Comparison of ENCODE assay signal across 8 worm cellular contexts in genomic region chrII:10554046-10554399, ce11.
TF ChIP-seq lines count a peak whose summit lies in the region.

No protein-coding gene starts in this region.

TF ChIP-seq in whole organism, L1 larva, 84 proteins besides CTCF, POLR2A, EP300 and RAD21 (continues in another document):
- TF ChIP-seq ama-1 (optimal IDR thresholded peaks at IDR 0.05; lab: Kevin White, UChicago) (peak; percentile 34), nhr-47 (tag; optimal IDR thresholded peaks at IDR 0.05; lab: Kevin White, UChicago) (peak; percentile 11), efl-1 (optimal IDR thresholded peaks at IDR 0.05; lab: Kevin White, UChicago) (no peak), efl-1 (GFP tag; optimal IDR thresholded peaks at IDR 0.05 in 1 of 2; lab: Kevin White, UChicago) (peak in 1 of 2 experiments; percentile 2), mep-1 (tag; optimal IDR thresholded peaks at IDR 0.05; lab: Kevin White, UChicago) (peak; percentile 59), ztf-11 (tag; optimal IDR thresholded peaks at IDR 0.05; lab: Kevin White, UChicago) (peak in 1 of 2 experiments; percentile 79), swsn-7 (tag; optimal IDR thresholded peaks at IDR 0.05; lab: Kevin White, UChicago) (peak; percentile 9), rnt-1 (tag; optimal IDR thresholded peaks at IDR 0.05; lab: Kevin White, UChicago) (peak; percentile 17), lin-15B (tag; optimal IDR thresholded peaks at IDR 0.05; lab: Kevin White, UChicago) (no peak), hpl-2 (GFP tag; optimal IDR thresholded peaks at IDR 0.05; lab: Kevin White, UChicago) (no peak), snu-23 (GFP tag; optimal IDR thresholded peaks at IDR 0.05; lab: Kevin White, UChicago) (peak; percentile 39)

TF ChIP-seq in whole organism, L2 larva, 48 proteins besides CTCF, POLR2A, EP300 and RAD21:
- TF ChIP-seq nhr-77 (tag; optimal IDR thresholded peaks at IDR 0.05; lab: Kevin White, UChicago) (no peak), ceh-16 (tag; optimal IDR thresholded peaks at IDR 0.05; lab: Kevin White, UChicago) (peak; percentile 3), nhr-10 (tag; optimal IDR thresholded peaks at IDR 0.05; lab: Kevin White, UChicago) (no peak), nhr-25 (tag; optimal IDR thresholded peaks at IDR 0.05; lab: Kevin White, UChicago) (peak; percentile 48), nhr-129 (tag; optimal IDR thresholded peaks at IDR 0.05; lab: Kevin White, UChicago) (peak; percentile 13)
TF ChIP-seq in whole organism, L2 larva: peak in this region for 3.

TF ChIP-seq in whole organism, L3 larva, 47 proteins besides CTCF, POLR2A, EP300 and RAD21:
- TF ChIP-seq aly-2 (tag; optimal IDR thresholded peaks at IDR 0.05; lab: Kevin White, UChicago) (no peak), nhr-25 (tag; optimal IDR thresholded peaks at IDR 0.05; lab: Kevin White, UChicago) (peak; percentile 18), ama-1 (optimal IDR thresholded peaks at IDR 0.05; lab: Kevin White, UChicago) (peak; percentile 73), snpc-4 (tag; optimal IDR thresholded peaks at IDR 0.05; lab: Kevin White, UChicago) (no peak)

TF ChIP-seq in whole organism, L4 larva, 104 proteins besides CTCF, POLR2A, EP300 and RAD21 (continues in another document):
- peak; percentile 35; the same call in 1 of the 2 replicates for TF ChIP-seq Y48G9A.11 (GFP tag; IDR thresholded peaks at IDR 0.05; lab: Robert Waterston, UW)
- no peak for TF ChIP-seq R02D3.7 (tag; optimal IDR thresholded peaks at IDR 0.05; lab: Kevin White, UChicago)
- TF ChIP-seq vab-7 (GFP tag; IDR thresholded peaks at IDR 0.05; lab: Robert Waterston, UW) = no peak; the same call in 1 of the 2 replicates
- no peak for TF ChIP-seq unc-39 (tag; optimal IDR thresholded peaks at IDR 0.05; lab: Kevin White, UChicago)
- no peak; the same call in 1 of the 2 replicates for TF ChIP-seq zfp-3 (GFP tag; conservative IDR thresholded peaks at IDR 0.05; lab: Robert Waterston, UW)
- TF ChIP-seq lin-13 (GFP tag; optimal IDR thresholded peaks at IDR 0.05; lab: Kevin White, UChicago) = no peak
- no peak for TF ChIP-seq F26F4.8 (GFP tag; conservative IDR thresholded peaks at IDR 0.05; lab: Robert Waterston, UW)
- TF ChIP-seq zag-1 (tag; optimal IDR thresholded peaks at IDR 0.05; lab: Kevin White, UChicago) = no peak
- TF ChIP-seq Y105C5A.15 (GFP tag; IDR thresholded peaks at IDR 0.05; lab: Robert Waterston, UW) = 0 out of 2 replicates have a peak, but pooled peaks have one; percentile 54
- no peak for TF ChIP-seq madf-9 (GFP tag; conservative IDR thresholded peaks at IDR 0.05; lab: Robert Waterston, UW)
- no peak for TF ChIP-seq lin-15B (tag; optimal IDR thresholded peaks at IDR 0.05; lab: Kevin White, UChicago)
- TF ChIP-seq pqm-1 (tag; optimal IDR thresholded peaks at IDR 0.05; lab: Kevin White, UChicago) = no peak
- peak; percentile 70 for TF ChIP-seq sdz-12 (GFP tag; optimal IDR thresholded peaks at IDR 0.05; lab: Kevin White, UChicago)
- peak; percentile 41 for TF ChIP-seq hlh-30 (tag; optimal IDR thresholded peaks at IDR 0.05; lab: Kevin White, UChicago; ENCODE audit: insufficient read depth)

TF ChIP-seq in whole organism, late embryonic, 69 proteins besides CTCF, POLR2A, EP300 and RAD21:
- TF ChIP-seq ceh-30 (tag; optimal IDR thresholded peaks at IDR 0.05; lab: Kevin White, UChicago) (no peak), hlh-30 (tag; optimal IDR thresholded peaks at IDR 0.05; lab: Kevin White, UChicago; ENCODE audit: insufficient read depth) (peak; percentile 64), tbx-2 (tag; optimal IDR thresholded peaks at IDR 0.05; lab: Kevin White, UChicago) (no peak), unc-55 (GFP tag; optimal IDR thresholded peaks at IDR 0.05; lab: Kevin White, UChicago) (peak; percentile 10)

TF ChIP-seq in whole organism, midembryonic, 9 proteins besides CTCF, POLR2A, EP300 and RAD21:
- TF ChIP-seq ref-1 (GFP tag; conservative IDR thresholded peaks at IDR 0.05; lab: Robert Waterston, UW) = no peak
- no peak for TF ChIP-seq cog-1 (tag; optimal IDR thresholded peaks at IDR 0.05; lab: Kevin White, UChicago)
- TF ChIP-seq ztf-23 (GFP tag; IDR thresholded peaks at IDR 0.05; lab: Robert Waterston, UW) = no peak
- 0 out of 2 replicates have a peak, but pooled peaks have one; percentile 31 for TF ChIP-seq flt-1 (GFP tag; IDR thresholded peaks at IDR 0.05; lab: Robert Waterston, UW)
- no peak for TF ChIP-seq ztf-29 (GFP tag; IDR thresholded peaks at IDR 0.05; lab: Robert Waterston, UW)
- TF ChIP-seq T22C8.4 (GFP tag; IDR thresholded peaks at IDR 0.05; lab: Robert Waterston, UW) = no peak

TF ChIP-seq in whole organism, mixed stage, embryonic, 35 proteins besides CTCF, POLR2A, EP300 and RAD21:
- TF ChIP-seq ces-1 (GFP tag; optimal IDR thresholded peaks at IDR 0.05; lab: Kevin White, UChicago) (no peak), ceh-83 (GFP tag; optimal IDR thresholded peaks at IDR 0.05; lab: Kevin White, UChicago) (no peak), mls-2 (tag; optimal IDR thresholded peaks at IDR 0.05; lab: Kevin White, UChicago) (no peak), nhr-2 (tag; optimal IDR thresholded peaks at IDR 0.05; lab: Kevin White, UChicago) (peak; percentile 71), ham-2 (GFP tag; optimal IDR thresholded peaks at IDR 0.05; lab: Kevin White, UChicago) (no peak), cnd-1 (tag; optimal IDR thresholded peaks at IDR 0.05; lab: Kevin White, UChicago) (peak; percentile 40), unc-62 (GFP tag; optimal IDR thresholded peaks at IDR 0.05; lab: Kevin White, UChicago) (peak; percentile 5), lin-32 (GFP tag; optimal IDR thresholded peaks at IDR 0.05; lab: Kevin White, UChicago) (peak; percentile 82), tbx-8 (GFP tag; optimal IDR thresholded peaks at IDR 0.05; lab: Kevin White, UChicago) (no peak), zip-8 (tag; optimal IDR thresholded peaks at IDR 0.05; lab: Kevin White, UChicago) (peak; percentile 50)

TF ChIP-seq in whole organism, young adult, 124 proteins besides CTCF, POLR2A, EP300 and RAD21:
- peak; percentile 57 for TF ChIP-seq atf-7 (tag; optimal IDR thresholded peaks at IDR 0.05; lab: Kevin White, UChicago)
- peak; percentile 37; the same call in 1 of the 2 replicates for TF ChIP-seq C06A6.2 (GFP tag; conservative IDR thresholded peaks at IDR 0.05; lab: Robert Waterston, UW)
- peak; percentile 68; the same call in 1 of the 2 replicates for TF ChIP-seq madf-3 (GFP tag; IDR thresholded peaks at IDR 0.05; lab: Robert Waterston, UW)
- no peak for TF ChIP-seq F57C9.4 (tag; optimal IDR thresholded peaks at IDR 0.05; lab: Kevin White, UChicago)
- TF ChIP-seq chd-7 (tag; optimal IDR thresholded peaks at IDR 0.05; lab: Kevin White, UChicago) = peak; percentile 34
- no peak for TF ChIP-seq madf-8 (GFP tag; conservative IDR thresholded peaks at IDR 0.05; lab: Robert Waterston, UW)
- 0 out of 2 replicates have a peak, but pooled peaks have one; percentile 15 for TF ChIP-seq nfyb-1 (GFP tag; IDR thresholded peaks at IDR 0.05; lab: Robert Waterston, UW)
- 0 out of 2 replicates have a peak, but pooled peaks have one; percentile 52 for TF ChIP-seq nfya-2 (GFP tag; IDR thresholded peaks at IDR 0.05; lab: Robert Waterston, UW)
TF ChIP-seq in whole organism, young adult: peak in this region for 6.
